Fruit fly (Drosophila melanogaster) whole organism, embryonic: ENCODE measurements around the gene Gs2.
A peak's percentile ranks its signal among the peaks of the same experiment; 100 is the strongest.

Experiments used
- CG10431 ChIP-seq: fragments of 200-800 bp; sonication (Bioruptor generic); optimal IDR thresholded peaks from 3 replicates; lab custom pipeline; 2018; ENCODE audit warnings: missing biosample characterization, mild to moderate bottlenecking, missing genetic modification characterization
- CG11695 ChIP-seq: fragments of 200-800 bp; sonication (Bioruptor generic); IDR thresholded peaks from 3 replicates; pipeline ENCODE4 v1.3.6; 2022; ENCODE audit warnings: missing biosample characterization, missing genetic modification characterization
- CG12155 ChIP-seq: fragments of 200-800 bp; sonication (Bioruptor generic); optimal IDR thresholded peaks from 3 replicates; lab custom pipeline; 2016; ENCODE audit warnings: missing biosample characterization, missing genetic modification characterization
- CG13894 ChIP-seq: fragments of 200-800 bp; sonication (Bioruptor generic); optimal IDR thresholded peaks from 3 replicates; lab custom pipeline; 2018; ENCODE audit warnings: missing biosample characterization, mild to moderate bottlenecking, missing genetic modification characterization, moderate library complexity
- CG15514 ChIP-seq: fragments of 200-800 bp; sonication (Bioruptor generic); optimal IDR thresholded peaks from 3 replicates; lab custom pipeline; 2017; ENCODE audit warnings: missing biosample characterization, missing genetic modification characterization, mild to moderate bottlenecking, moderate library complexity, missing genetic modification reagents
- CG17361 ChIP-seq: fragments of 200-800 bp; sonication (Bioruptor generic); IDR thresholded peaks from 3 replicates; pipeline ENCODE4 v1.3.6; 2022; ENCODE audit warnings: missing biosample characterization, missing genetic modification characterization
- CG18476 ChIP-seq: fragments of 200-800 bp; sonication (Bioruptor generic); optimal IDR thresholded peaks from 2 replicates; lab custom pipeline; 2016; ENCODE audit warnings: missing biosample characterization, mild to moderate bottlenecking, missing genetic modification characterization
- CG2129 ChIP-seq: fragments of 200-800 bp; sonication (Bioruptor generic); IDR thresholded peaks from 2 replicates; pipeline ENCODE4 v1.3.6; 2022; ENCODE audit warnings: missing biosample characterization, missing genetic modification characterization; ENCODE audit not compliant: partially characterized antibody
- CG5180 ChIP-seq: fragments of 200-800 bp; sonication (Bioruptor generic); optimal IDR thresholded peaks from 3 replicates; lab custom pipeline; 2017; ENCODE audit warnings: missing biosample characterization, missing genetic modification characterization, mild to moderate bottlenecking, moderate library complexity, missing genetic modification reagents
- CG6813 ChIP-seq: fragments of 200-800 bp; sonication (Bioruptor generic); optimal IDR thresholded peaks from 2 replicates; lab custom pipeline; 2017; ENCODE audit warnings: missing biosample characterization, missing genetic modification characterization, mild to moderate bottlenecking, moderate library complexity, missing genetic modification reagents
- CG8765 ChIP-seq: fragments of 200-800 bp; sonication (Bioruptor generic); IDR thresholded peaks from 2 replicates; pipeline ENCODE4 v1.3.6; 2022; ENCODE audit warnings: missing biosample characterization, missing genetic modification characterization
- CG9727 ChIP-seq: fragments of 200-800 bp; sonication (Bioruptor generic); optimal IDR thresholded peaks from 3 replicates; lab custom pipeline; 2017; ENCODE audit warnings: missing biosample characterization, mild to moderate bottlenecking, missing genetic modification characterization
- CG9817 ChIP-seq: fragments of 200-800 bp; sonication (Bioruptor generic); optimal IDR thresholded peaks from 2 replicates; lab custom pipeline; 2018; ENCODE audit warnings: missing biosample characterization, mild to moderate bottlenecking, missing genetic modification characterization, moderate library complexity
- CkIIα-i1 ChIP-seq: fragments of 200-800 bp; sonication (Bioruptor generic); IDR thresholded peaks from 2 replicates; pipeline ENCODE4 v1.3.6; 2022; ENCODE audit warnings: missing biosample characterization, missing genetic modification characterization
- Dbx ChIP-seq: fragments of 200-800 bp; sonication (Bioruptor generic); IDR thresholded peaks from 3 replicates; pipeline ENCODE4 v1.3.6; 2022; ENCODE audit warnings: missing biosample characterization, missing genetic modification characterization
- Deaf1 ChIP-seq: fragments of 200-800 bp; optimal IDR thresholded peaks from 3 replicates; lab custom pipeline; 2019; ENCODE audit warnings: missing biosample characterization, mild to moderate bottlenecking, missing genetic modification characterization, moderate library complexity
- Ets65A ChIP-seq: fragments of 200-800 bp; sonication (Bioruptor generic); peaks from one replicate; lab custom pipeline; 2016; ENCODE audit warnings: missing biosample characterization, missing genetic modification characterization
- Fer3 ChIP-seq: fragments of 200-800 bp; sonication (Bioruptor generic); optimal IDR thresholded peaks from 2 replicates; lab custom pipeline; 2018; ENCODE audit warnings: missing biosample characterization, mild to moderate bottlenecking, missing genetic modification characterization, moderate library complexity
- H15 ChIP-seq: fragments of 200-800 bp; sonication (Bioruptor generic); IDR thresholded peaks from 3 replicates; pipeline ENCODE4 v1.3.6; 2022; ENCODE audit warnings: missing biosample characterization, missing genetic modification characterization
- H2.0 ChIP-seq: fragments of 200-800 bp; sonication (Bioruptor generic); IDR thresholded peaks from 2 replicates; pipeline ENCODE4 v1.3.6; 2022; ENCODE audit warnings: missing biosample characterization, missing genetic modification characterization
- Hey ChIP-seq: fragments of 200-800 bp; sonication (Bioruptor generic); optimal IDR thresholded peaks from 3 replicates; lab custom pipeline; 2018; ENCODE audit warnings: missing biosample characterization, mild to moderate bottlenecking, missing genetic modification characterization
- Hr3 ChIP-seq: fragments of 200-800 bp; sonication (Bioruptor generic); optimal IDR thresholded peaks from 3 replicates; lab custom pipeline; 2016; ENCODE audit warnings: missing biosample characterization, missing genetic modification characterization
- Hr39 ChIP-seq: fragments of >200 bp; optimal IDR thresholded peaks from 2 replicates; lab custom pipeline; 2017
- Med ChIP-seq: fragments of 200-800 bp; sonication (Bioruptor generic); peaks from one replicate; lab custom pipeline; 2016; ENCODE audit warnings: missing biosample characterization, missing genetic modification characterization, mild to moderate bottlenecking, inconsistent platforms, moderate library complexity
- Oli ChIP-seq: fragments of 200-800 bp; sonication (Bioruptor generic); optimal IDR thresholded peaks from 2 replicates; lab custom pipeline; 2018; ENCODE audit warnings: missing biosample characterization, mild to moderate bottlenecking, missing genetic modification characterization, moderate library complexity
- Rfx ChIP-seq: fragments of 200-800 bp; sonication (Bioruptor generic); IDR thresholded peaks from 2 replicates; pipeline ENCODE4 v1.3.6; 2022; ENCODE audit warnings: missing biosample characterization, missing genetic modification characterization
- cad ChIP-seq: fragments of >200 bp; optimal IDR thresholded peaks from 2 replicates; lab custom pipeline; 2017; ENCODE audit warnings: missing biosample characterization, missing genetic modification characterization
- caup ChIP-seq: fragments of 200-800 bp; sonication (Bioruptor generic); optimal IDR thresholded peaks from 3 replicates; lab custom pipeline; 2017; ENCODE audit warnings: missing biosample characterization, mild to moderate bottlenecking, missing genetic modification characterization, moderate library complexity; ENCODE audit not compliant: severe bottlenecking
- chinmo ChIP-seq: fragments of 200-800 bp; sonication (Bioruptor generic); IDR thresholded peaks from 4 replicates; pipeline ENCODE4 v1.3.6; 2022; ENCODE audit warnings: missing biosample characterization, missing genetic modification characterization; ENCODE audit not compliant: partially characterized antibody
- chm ChIP-seq: fragments of 200-800 bp; sonication (Bioruptor generic); IDR thresholded peaks from 2 replicates; pipeline ENCODE4 v1.3.6; 2022; ENCODE audit warnings: missing biosample characterization, missing genetic modification characterization
- crc ChIP-seq: fragments of 200-800 bp; sonication (Bioruptor generic); optimal IDR thresholded peaks from 2 replicates; lab custom pipeline; 2016; ENCODE audit warnings: missing biosample characterization, missing genetic modification characterization
- crol ChIP-seq: fragments of 200-800 bp; sonication (Bioruptor generic); IDR thresholded peaks from 2 replicates; pipeline ENCODE4 v1.3.6; 2022; ENCODE audit warnings: missing biosample characterization, missing genetic modification characterization
- fu2 ChIP-seq: fragments of 200-800 bp; sonication (Bioruptor generic); optimal IDR thresholded peaks from 2 replicates; lab custom pipeline; 2016; ENCODE audit warnings: missing biosample characterization, missing genetic modification characterization
- nau ChIP-seq: fragments of 200-800 bp; sonication (Bioruptor generic); optimal IDR thresholded peaks from 3 replicates; lab custom pipeline; 2017; ENCODE audit warnings: missing biosample characterization, mild to moderate bottlenecking, missing genetic modification characterization, missing genetic modification reagents
- otp ChIP-seq: fragments of 200-800 bp; sonication (Bioruptor generic); IDR thresholded peaks from 3 replicates; pipeline ENCODE4, ENCODE4 v1.3.6; 2022; ENCODE audit warnings: missing biosample characterization, missing genetic modification characterization
- prd ChIP-seq, 3 experiments: fragments of >200 bp in 2 of 3; fragments of 200-800 bp in 1 of 3; sonication (Bioruptor generic) in 1 of 3; optimal IDR thresholded peaks in 2 of 3; IDR thresholded peaks in 1 of 3; 2 replicates in 2 of 3; 3 replicates in 1 of 3; pipeline versions ENCODE4 v1.3.6 to Lab custom; 2017 to 2022; ENCODE audit warnings: missing biosample characterization in 1 of 3, missing genetic modification characterization in 1 of 3
- pum ChIP-seq: fragments of 200-800 bp; sonication (Bioruptor generic); optimal IDR thresholded peaks from 2 replicates; lab custom pipeline; 2016; ENCODE audit warnings: missing biosample characterization, missing genetic modification characterization
- repo ChIP-seq: fragments of 200-800 bp; sonication (Bioruptor generic); optimal IDR thresholded peaks from 2 replicates; lab custom pipeline; 2016; ENCODE audit warnings: missing biosample characterization, missing genetic modification characterization
- schlank ChIP-seq: fragments of 200-800 bp; sonication (Bioruptor generic); optimal IDR thresholded peaks from 2 replicates; lab custom pipeline; 2018; ENCODE audit warnings: missing biosample characterization, mild to moderate bottlenecking, missing genetic modification characterization
- scrt ChIP-seq: fragments of 200-800 bp; sonication (Bioruptor generic); optimal IDR thresholded peaks from 2 replicates; lab custom pipeline; 2018; ENCODE audit warnings: missing biosample characterization, mild to moderate bottlenecking, missing genetic modification characterization, moderate library complexity
- sna ChIP-seq: fragments of 200-800 bp; sonication (Bioruptor generic); IDR thresholded peaks from 2 replicates; pipeline ENCODE4 v1.3.6; 2022; ENCODE audit warnings: missing biosample characterization, missing genetic modification characterization; ENCODE audit not compliant: partially characterized antibody
- trem ChIP-seq: fragments of 200-800 bp; optimal IDR thresholded peaks from 3 replicates; lab custom pipeline; 2019; ENCODE audit warnings: missing biosample characterization, mild to moderate bottlenecking, missing genetic modification characterization, moderate library complexity
- ttk ChIP-seq: fragments of 200-800 bp; sonication (Bioruptor generic); IDR thresholded peaks from 2 replicates; pipeline ENCODE4 v2.1.2; 2022; ENCODE audit warnings: missing biosample characterization, missing genetic modification characterization
- twi ChIP-seq: fragments of 200-800 bp; optimal IDR thresholded peaks from 2 replicates; lab custom pipeline; 2019; ENCODE audit warnings: missing biosample characterization, mild to moderate bottlenecking, missing genetic modification characterization, moderate library complexity
- vvl ChIP-seq: fragments of 200-800 bp; sonication (Bioruptor generic); IDR thresholded peaks from 2 replicates; pipeline ENCODE4 v1.3.6; 2022; ENCODE audit warnings: missing biosample characterization, missing genetic modification characterization
- zen ChIP-seq: fragments of 200-800 bp; sonication (Bioruptor generic); optimal IDR thresholded peaks from 3 replicates; lab custom pipeline; 2018; ENCODE audit warnings: missing biosample characterization, mild to moderate bottlenecking, missing genetic modification characterization, moderate library complexity
- zfh2 ChIP-seq: fragments of 200-800 bp; sonication (Bioruptor generic); optimal IDR thresholded peaks from 2 replicates; lab custom pipeline; 2016; ENCODE audit warnings: missing biosample characterization, missing genetic modification characterization

Gs2 gene

dm6 chrX:11425401-11425800 lies 2.8 kb downstream of the Gs2 start (continued):
- TF ChIP-seq chinmo (GFP tag; lab: Robert Waterston, UW) (0 out of 4 replicates have a peak, but pooled peaks have one; percentile 43), fu2 (GFP tag; lab: Kevin White, UChicago) (no peak), ttk (GFP tag; lab: Robert Waterston, UW) (no peak)

DNA sequence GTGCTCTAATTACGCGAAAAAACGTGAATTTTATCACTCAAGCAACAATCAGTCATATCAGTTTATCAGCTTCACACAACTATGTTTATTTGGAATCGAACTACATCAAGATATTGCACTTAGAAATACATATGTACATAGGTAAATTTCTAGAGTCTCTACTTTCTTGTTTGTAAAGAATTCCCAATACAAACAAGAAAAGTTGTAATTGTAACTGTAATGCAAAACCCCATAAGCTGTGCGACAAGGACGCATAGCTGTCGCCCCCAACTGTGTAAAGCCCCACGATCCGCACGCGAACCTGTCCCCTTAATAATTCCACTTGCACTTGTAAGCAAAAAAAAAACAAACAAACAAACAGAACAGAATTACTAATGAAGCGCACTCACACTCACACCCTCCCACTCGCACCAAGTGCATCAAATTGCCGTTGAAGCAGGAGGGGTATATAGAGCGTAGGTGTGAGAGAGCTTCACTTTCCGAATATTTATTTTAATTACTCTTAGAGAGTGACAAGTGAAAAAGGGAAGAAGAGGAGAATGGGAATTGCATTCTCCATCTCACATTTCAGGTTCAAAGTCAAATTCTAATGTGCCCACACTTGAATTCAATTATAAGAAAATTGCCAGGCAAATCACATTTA lies 3.4 kb downstream of the Gs2 start:
- TF ChIP-seq chm (GFP tag; lab: Robert Waterston, UW) = no peak
- TF ChIP-seq Deaf1 (tag; lab: Kevin White, UChicago) = no peak
- no peak for TF ChIP-seq CG10431 (GFP tag; lab: Kevin White, UChicago)
- no peak for TF ChIP-seq crc (GFP tag; lab: Kevin White, UChicago)
- TF ChIP-seq Rfx = no peak
- TF ChIP-seq Hr3 (GFP tag; lab: Kevin White, UChicago) = no peak
- TF ChIP-seq prd (optimal IDR thresholded peaks at IDR 0.05; lab: Kevin White, UChicago) = no peak
- no peak for TF ChIP-seq prd (GFP tag; IDR thresholded peaks at IDR 0.05; lab: Robert Waterston, UW)
- TF ChIP-seq zfh2 (GFP tag; lab: Kevin White, UChicago) = no peak
- no peak for TF ChIP-seq scrt
- TF ChIP-seq CG12155 (GFP tag; lab: Kevin White, UChicago) = no peak
- TF ChIP-seq CG15514 (GFP tag; lab: Kevin White, UChicago) = no peak
- no peak for TF ChIP-seq repo (GFP tag; lab: Kevin White, UChicago)
- TF ChIP-seq zen (tag; lab: Kevin White, UChicago) = no peak

- TF ChIP-seq Hey (peak; percentile 68), CG5180 (GFP tag; lab: Kevin White, UChicago) (peak; percentile 50), pum (GFP tag; lab: Kevin White, UChicago) (no peak), CG13894 (tag; lab: Kevin White, UChicago) (no peak), cad (no peak), H2.0 (no peak), twi (peak; percentile 20), schlank (tag; lab: Kevin White, UChicago) (peak; percentile 16), sna (GFP tag; lab: Robert Waterston, UW) (0 out of 2 replicates have a peak, but pooled peaks have one; percentile 21), Fer3 (peak; percentile 41), CG2129 (GFP tag; lab: Robert Waterston, UW) (no peak), CG18476 (GFP tag; lab: Kevin White, UChicago) (no peak), CG6813 (GFP tag; lab: Kevin White, UChicago) (peak; percentile 72), CG8765 (GFP tag; lab: Robert Waterston, UW) (no peak), CG9817 (tag; lab: Kevin White, UChicago) (peak; percentile 9), trem (tag; lab: Kevin White, UChicago) (no peak), Dbx (GFP tag; lab: Robert Waterston, UW) (0 out of 3 replicates have a peak, but pooled peaks have one; percentile 41), nau (GFP tag; lab: Kevin White, UChicago) (peak; percentile 66), crol (GFP tag; lab: Robert Waterston, UW) (peak; percentile 89), CG9727 (peak; percentile 20), Ets65A (GFP tag; lab: Kevin White, UChicago) (no peak), caup (GFP tag; lab: Kevin White, UChicago) (peak; percentile 67), vvl (GFP tag; lab: Robert Waterston, UW) (peak; percentile 78), H15 (GFP tag; lab: Robert Waterston, UW) (no peak), Rfx (peak; percentile 33; the same call in 1 of the 2 replicates), Oli (tag; lab: Kevin White, UChicago) (no peak), Hr39 (lab: Kevin White, UChicago) (no peak), Med (GFP tag; lab: Kevin White, UChicago) (peak; percentile 75), CG17361 (GFP tag; lab: Robert Waterston, UW) (no peak), CG11695 (no peak), CkIIα-i1 (GFP tag; lab: Robert Waterston, UW) (no peak), otp (GFP tag; lab: Robert Waterston, UW) (0 out of 3 replicates have a peak, but pooled peaks have one; percentile 24)
Measured at dm6 chrX:11427282-11427689, 4.7 kb downstream of the Gs2 start.
